Worm (Caenorhabditis elegans) whole organism, L1 larva: ENCODE results near the gene csc-1.

ENCODE experiments used
- C04F5.9 ChIP-seq: sonication (generic microtip); optimal IDR thresholded peaks from 2 replicates; lab custom pipeline; 2016; ENCODE audit warnings: missing genetic modification characterization, missing compliant biosample characterization
- C34B4.2 ChIP-seq: sonication (generic microtip); optimal IDR thresholded peaks from 2 replicates; lab custom pipeline; 2017; ENCODE audit warnings: mild to moderate bottlenecking, missing genetic modification characterization, missing compliant biosample characterization
- F16B12.6 ChIP-seq: fragments of 150-350 bp; optimal IDR thresholded peaks from 2 replicates; lab custom pipeline; 2014; ENCODE audit warnings: missing biosample characterization, missing genetic modification characterization
- Y116A8C.19 ChIP-seq: sonication (generic microtip); optimal IDR thresholded peaks from 2 replicates; lab custom pipeline; 2016; ENCODE audit warnings: missing compliant biosample characterization, missing genetic modification characterization, borderline replicate concordance
- alr-1 ChIP-seq: fragments of 200-800 bp; sonication (Bioruptor generic); optimal IDR thresholded peaks from 2 replicates; lab custom pipeline; 2018; ENCODE audit warnings: borderline replicate concordance, mild to moderate bottlenecking, missing genetic modification characterization, missing compliant biosample characterization
- ama-1 ChIP-seq: fragments of 150-350 bp; optimal IDR thresholded peaks from 2 replicates; lab custom pipeline; 2014
- ceh-63 ChIP-seq: fragments of 200-800 bp; sonication (Bioruptor generic); optimal IDR thresholded peaks from 2 replicates; lab custom pipeline; 2018; ENCODE audit warnings: mild to moderate bottlenecking, missing genetic modification characterization, missing compliant biosample characterization
- ceh-8 ChIP-seq: fragments of 200-800 bp; sonication (Bioruptor generic); optimal IDR thresholded peaks from 2 replicates; lab custom pipeline; 2018; ENCODE audit warnings: mild to moderate bottlenecking, missing genetic modification characterization, moderate library complexity, missing compliant biosample characterization
- ces-1 ChIP-seq: fragments of 150-350 bp; optimal IDR thresholded peaks from 2 replicates; lab custom pipeline; 2014; ENCODE audit warnings: missing biosample characterization, missing genetic modification reagents, missing genetic modification characterization
- dpl-1 ChIP-seq, 3 experiments: fragments of 150-350 bp in 2 of 3; sonication (generic microtip) in 1 of 3; optimal IDR thresholded peaks; 2 replicates each; lab custom pipeline; 2014 to 2017; ENCODE audit warnings: missing biosample characterization in 3 of 3, missing genetic modification characterization in 3 of 3, missing genetic modification reagents in 3 of 3
- efl-3 ChIP-seq: fragments of 200-800 bp; sonication (Bioruptor generic); optimal IDR thresholded peaks from 2 replicates; lab custom pipeline; 2018; ENCODE audit warnings: mild to moderate bottlenecking, missing genetic modification characterization, missing compliant biosample characterization
- egl-13 ChIP-seq: sonication (generic microtip); optimal IDR thresholded peaks from 2 replicates; lab custom pipeline; 2016; ENCODE audit warnings: missing genotype, missing genetic modification reagents, missing genetic modification characterization, missing compliant biosample characterization
- egl-27 ChIP-seq, 2 experiments: fragments of 150-350 bp in 1 of 2; sonication (generic microtip); optimal IDR thresholded peaks; 3 replicates each; lab custom pipeline; 2017 to 2018; ENCODE audit warnings: missing biosample characterization in 2 of 2, missing genetic modification characterization in 2 of 2, missing genetic modification reagents in 2 of 2
- fos-1 ChIP-seq: fragments of 150-350 bp; optimal IDR thresholded peaks from 2 replicates; lab custom pipeline; 2014; ENCODE audit warnings: missing biosample characterization, missing genetic modification characterization
- grh-1 ChIP-seq: fragments of 200-800 bp; sonication (Bioruptor generic); IDR thresholded peaks from 2 replicates; pipeline ENCODE4 v1.3.6; 2022; ENCODE audit warnings: missing genetic modification reagents, missing genetic modification characterization, missing compliant biosample characterization
- hlh-17 ChIP-seq: fragments of 200-800 bp; sonication (Bioruptor generic); optimal IDR thresholded peaks from 2 replicates; lab custom pipeline; 2018; ENCODE audit warnings: missing genetic modification characterization, mild to moderate bottlenecking, missing compliant biosample characterization, moderate library complexity, borderline replicate concordance
- hpl-2 ChIP-seq: fragments of 150-350 bp; optimal IDR thresholded peaks from 2 replicates; lab custom pipeline; 2014; ENCODE audit warnings: missing biosample characterization, missing genetic modification reagents, missing genetic modification characterization
- isw-1 ChIP-seq: fragments of 200-800 bp; sonication (Bioruptor generic); IDR thresholded peaks from 2 replicates; pipeline ENCODE4 v1.3.6; 2022; ENCODE audit warnings: missing genetic modification characterization, missing compliant biosample characterization
- jun-1 ChIP-seq: fragments of 150-350 bp; optimal IDR thresholded peaks from 2 replicates; lab custom pipeline; 2014; ENCODE audit warnings: missing biosample characterization, missing genetic modification reagents, missing genetic modification characterization
- lin-14 ChIP-seq: fragments of 200-800 bp; sonication (Bioruptor generic); optimal IDR thresholded peaks from 2 replicates; lab custom pipeline; 2018; ENCODE audit warnings: mild to moderate bottlenecking, missing genetic modification characterization, moderate library complexity, missing compliant biosample characterization
- lin-15B ChIP-seq: fragments of 150-350 bp; sonication (generic microtip); optimal IDR thresholded peaks from 3 replicates; lab custom pipeline; 2014; ENCODE audit warnings: missing biosample characterization, missing genetic modification characterization
- lin-35 ChIP-seq, 2 experiments: fragments of 150-350 bp; optimal IDR thresholded peaks; 2 replicates each; lab custom pipeline; 2014; ENCODE audit warnings: missing biosample characterization in 2 of 2, missing genetic modification characterization in 2 of 2, missing genetic modification reagents in 2 of 2
- lir-3 ChIP-seq: sonication (generic microtip); optimal IDR thresholded peaks from 2 replicates; lab custom pipeline; 2016; ENCODE audit warnings: mild to moderate bottlenecking, missing genetic modification characterization, moderate library complexity, missing compliant biosample characterization; ENCODE audit not compliant: poor library complexity
- lsy-2 ChIP-seq, 2 experiments: fragments of 150-350 bp; optimal IDR thresholded peaks; 2 replicates each; lab custom pipeline; 2014; ENCODE audit warnings: missing biosample characterization in 2 of 2, missing genetic modification characterization in 2 of 2
- mef-2 ChIP-seq: fragments of 150-350 bp; optimal IDR thresholded peaks from 2 replicates; lab custom pipeline; 2014; ENCODE audit warnings: missing biosample characterization, missing genetic modification characterization
- mep-1 ChIP-seq: fragments of 150-350 bp; optimal IDR thresholded peaks from 2 replicates; lab custom pipeline; 2014; ENCODE audit warnings: missing biosample characterization, missing genetic modification characterization
- nhr-11 ChIP-seq: fragments of 150-350 bp; optimal IDR thresholded peaks from 2 replicates; lab custom pipeline; 2014; ENCODE audit warnings: missing biosample characterization, missing genetic modification characterization
- nhr-12 ChIP-seq: sonication (generic microtip); optimal IDR thresholded peaks from 2 replicates; lab custom pipeline; 2017; ENCODE audit warnings: missing biosample characterization, missing genetic modification characterization
- nhr-20 ChIP-seq: sonication (generic microtip); optimal IDR thresholded peaks from 2 replicates; lab custom pipeline; 2016; ENCODE audit warnings: mild to moderate bottlenecking, missing genetic modification characterization, missing compliant biosample characterization
- nhr-237 ChIP-seq: fragments of 150-350 bp; optimal IDR thresholded peaks from 2 replicates; lab custom pipeline; 2014; ENCODE audit warnings: missing biosample characterization, missing genetic modification characterization
- nhr-28 ChIP-seq: fragments of 150-350 bp; optimal IDR thresholded peaks from 2 replicates; lab custom pipeline; 2014; ENCODE audit warnings: missing biosample characterization, missing genetic modification characterization
- nhr-47 ChIP-seq: sonication (generic microtip); optimal IDR thresholded peaks from 2 replicates; lab custom pipeline; 2016; ENCODE audit warnings: mild to moderate bottlenecking, missing genetic modification characterization, moderate library complexity, missing compliant biosample characterization
- nhr-71 ChIP-seq: sonication (generic microtip); optimal IDR thresholded peaks from 2 replicates; lab custom pipeline; 2016; ENCODE audit warnings: mild to moderate bottlenecking, missing genetic modification characterization, moderate library complexity, missing compliant biosample characterization
- nhr-76 ChIP-seq: sonication (generic microtip); optimal IDR thresholded peaks from 2 replicates; lab custom pipeline; 2017; ENCODE audit warnings: missing biosample characterization, missing genetic modification characterization
- nhr-77 ChIP-seq: fragments of 150-350 bp; optimal IDR thresholded peaks from 2 replicates; lab custom pipeline; 2014; ENCODE audit warnings: missing biosample characterization, missing genetic modification characterization
- nhr-84 ChIP-seq: sonication (generic microtip); optimal IDR thresholded peaks from 2 replicates; lab custom pipeline; 2017; ENCODE audit warnings: missing biosample characterization, missing genetic modification characterization
- nhr-85 ChIP-seq: sonication (generic microtip); peaks from one replicate; lab custom pipeline; 2016; ENCODE audit warnings: missing genetic modification characterization, inconsistent platforms, missing compliant biosample characterization
- nhr-90 ChIP-seq: sonication (generic microtip); optimal IDR thresholded peaks from 2 replicates; lab custom pipeline; 2016; ENCODE audit warnings: mild to moderate bottlenecking, missing genetic modification characterization, missing compliant biosample characterization; ENCODE audit not compliant: poor library complexity
- pag-3 ChIP-seq: sonication (generic microtip); optimal IDR thresholded peaks from 2 replicates; lab custom pipeline; 2017; ENCODE audit warnings: missing genetic modification characterization, mild to moderate bottlenecking, missing compliant biosample characterization, antibody characterized with exemption, borderline replicate concordance; ENCODE audit not compliant: insufficient read depth
- pqm-1 ChIP-seq: sonication (generic microtip); optimal IDR thresholded peaks from 3 replicates; lab custom pipeline; 2017; ENCODE audit warnings: missing biosample characterization, missing genetic modification characterization
- rnt-1 ChIP-seq: sonication (generic microtip); optimal IDR thresholded peaks from 2 replicates; lab custom pipeline; 2016; ENCODE audit warnings: mild to moderate bottlenecking, missing genetic modification characterization, moderate library complexity, missing compliant biosample characterization
- snpc-4 ChIP-seq: fragments of 150-350 bp; optimal IDR thresholded peaks from 2 replicates; lab custom pipeline; 2014; ENCODE audit warnings: missing biosample characterization, missing genetic modification characterization
- snu-23 ChIP-seq: sonication (generic microtip); optimal IDR thresholded peaks from 2 replicates; lab custom pipeline; 2016; ENCODE audit warnings: missing genetic modification characterization, missing compliant biosample characterization
- sup-37 ChIP-seq: fragments of 200-800 bp; sonication (Bioruptor generic); optimal IDR thresholded peaks from 2 replicates; lab custom pipeline; 2018; ENCODE audit warnings: mild to moderate bottlenecking, missing genetic modification characterization, missing compliant biosample characterization
- swsn-7 ChIP-seq: sonication (generic microtip); optimal IDR thresholded peaks from 2 replicates; lab custom pipeline; 2016; ENCODE audit warnings: missing genetic modification characterization, missing compliant biosample characterization
- tbx-2 ChIP-seq: sonication (generic microtip); optimal IDR thresholded peaks from 2 replicates; lab custom pipeline; 2016; ENCODE audit warnings: missing genetic modification characterization, missing compliant biosample characterization
- unc-130 ChIP-seq: fragments of 150-350 bp; optimal IDR thresholded peaks from 2 replicates; lab custom pipeline; 2017; ENCODE audit warnings: missing biosample characterization, missing genetic modification characterization, inconsistent platforms
- unc-30 ChIP-seq: sonication (generic microtip); optimal IDR thresholded peaks from 2 replicates; lab custom pipeline; 2017; ENCODE audit warnings: missing biosample characterization, missing genetic modification characterization
- unc-62 ChIP-seq: fragments of 150-350 bp; optimal IDR thresholded peaks from 2 replicates; lab custom pipeline; 2014; ENCODE audit warnings: missing biosample characterization, missing genetic modification reagents, missing genetic modification characterization
- zag-1 ChIP-seq: fragments of 150-350 bp; optimal IDR thresholded peaks from 2 replicates; lab custom pipeline; 2014; ENCODE audit warnings: missing biosample characterization, missing genetic modification characterization
- zip-4 ChIP-seq: fragments of 200-800 bp; sonication (Bioruptor generic); optimal IDR thresholded peaks from 2 replicates; lab custom pipeline; 2018; ENCODE audit warnings: mild to moderate bottlenecking, missing genetic modification characterization, moderate library complexity, missing compliant biosample characterization
- ztf-11 ChIP-seq, 2 experiments: sonication (generic microtip); optimal IDR thresholded peaks; 2 replicates each; lab custom pipeline; 2016 to 2017; ENCODE audit warnings: missing genetic modification characterization in 2 of 2, missing biosample characterization in 1 of 2, missing compliant biosample characterization in 1 of 2
- ztf-4 ChIP-seq: fragments of 150-350 bp; optimal IDR thresholded peaks from 2 replicates; lab custom pipeline; 2014; ENCODE audit warnings: missing biosample characterization, missing genetic modification characterization

csc-1 gene

ce11 chrII:13596505-13596977 lies at the start of gene csc-1, which contains the start of gene fbxc-23:
Gene csc-1 (plus strand): TSS chrII:13596955.
Gene fbxc-23 (minus strand): TSS chrII:13596555.
- no peak for TF ChIP-seq nhr-12 (tag; lab: Kevin White, UChicago)
- no peak for TF ChIP-seq unc-62 (GFP tag; lab: Kevin White, UChicago)
- TF ChIP-seq nhr-90 (tag; lab: Kevin White, UChicago), result no peak
- peak; percentile 43 for TF ChIP-seq lin-14
- no peak for TF ChIP-seq C04F5.9 (tag; lab: Kevin White, UChicago)
- TF ChIP-seq jun-1 (tag; lab: Kevin White, UChicago), result no peak
- TF ChIP-seq hpl-2 (GFP tag; lab: Kevin White, UChicago), result no peak
- TF ChIP-seq ama-1 (lab: Kevin White, UChicago), result no peak
- TF ChIP-seq nhr-237, result no peak
- TF ChIP-seq rnt-1, result peak; percentile 36
- no peak for TF ChIP-seq nhr-11 (tag; lab: Kevin White, UChicago)
- TF ChIP-seq efl-3, result no peak
- TF ChIP-seq grh-1 (GFP tag; lab: Robert Waterston, UW), result peak; percentile 48; the same call in 1 of the 2 replicates
- no peak for TF ChIP-seq alr-1
- peak; percentile 89 to 95 for TF ChIP-seq lin-35 (GFP tag; optimal IDR thresholded peaks at IDR 0.05; lab: Kevin White, UChicago)
- TF ChIP-seq mep-1, result peak; percentile 75
- TF ChIP-seq isw-1, result no peak; the same call in 1 of the 2 replicates
- peak; percentile 45 for TF ChIP-seq tbx-2
- no peak for TF ChIP-seq hlh-17 (GFP tag; lab: Kevin White, UChicago)
- TF ChIP-seq mef-2 (tag; lab: Kevin White, UChicago), result no peak
- no peak for TF ChIP-seq ceh-8 (GFP tag; lab: Kevin White, UChicago)
- no peak for TF ChIP-seq pqm-1 (tag; lab: Kevin White, UChicago)
- peak; percentile 92 for TF ChIP-seq F16B12.6 (tag; lab: Kevin White, UChicago)
- TF ChIP-seq nhr-71, result peak; percentile 61
- no peak for TF ChIP-seq unc-30
- TF ChIP-seq nhr-77, result peak; percentile 21
- no peak for TF ChIP-seq ztf-4 (tag; lab: Kevin White, UChicago)
- TF ChIP-seq nhr-20, result peak; percentile 60
- no peak for TF ChIP-seq ztf-11 (tag; optimal IDR thresholded peaks at IDR 0.05; lab: Kevin White, UChicago)
- no peak for TF ChIP-seq fos-1 (tag; lab: Kevin White, UChicago)
- peak; percentile 51 for TF ChIP-seq nhr-47 (tag; lab: Kevin White, UChicago)
- TF ChIP-seq egl-27 (tag; optimal IDR thresholded peaks at IDR 0.05; lab: Kevin White, UChicago), result no peak
- peak; percentile 34 for TF ChIP-seq nhr-85 (tag; lab: Kevin White, UChicago)
- TF ChIP-seq dpl-1 (GFP tag; optimal IDR thresholded peaks at IDR 0.05; lab: Kevin White, UChicago), result peak; percentile 91 to 96 (median 93)
- no peak for TF ChIP-seq zag-1
- no peak for TF ChIP-seq lir-3
- TF ChIP-seq unc-130, result peak; percentile 52
- TF ChIP-seq sup-37 (GFP tag; lab: Kevin White, UChicago), result no peak
- TF ChIP-seq Y116A8C.19 (tag; lab: Kevin White, UChicago), result no peak
- peak; percentile 73 for TF ChIP-seq snu-23 (GFP tag; lab: Kevin White, UChicago)
- TF ChIP-seq nhr-84 (tag; lab: Kevin White, UChicago), result no peak
- no peak for TF ChIP-seq lin-15B
- TF ChIP-seq zip-4, result no peak
- peak; percentile 48 for TF ChIP-seq swsn-7 (tag; lab: Kevin White, UChicago)
- TF ChIP-seq egl-13 (tag; lab: Kevin White, UChicago), result no peak
- peak; percentile 97 to 99 for TF ChIP-seq lsy-2 (tag; optimal IDR thresholded peaks at IDR 0.05; lab: Kevin White, UChicago)
- peak; percentile 60 for TF ChIP-seq snpc-4 (tag; lab: Kevin White, UChicago)
- no peak for TF ChIP-seq ces-1
- TF ChIP-seq pag-3 (tag; lab: Kevin White, UChicago), result no peak
- TF ChIP-seq nhr-28 (tag; lab: Kevin White, UChicago), result no peak
- no peak for TF ChIP-seq nhr-76 (tag; lab: Kevin White, UChicago)
- TF ChIP-seq ceh-63 (GFP tag; lab: Kevin White, UChicago), result no peak
- no peak for TF ChIP-seq C34B4.2 (tag; lab: Kevin White, UChicago)
